Fruit fly (Drosophila melanogaster) whole organism, embryonic: ENCODE measurements around the gene CG11811.
A peak's percentile ranks its signal among the peaks of the same experiment; 100 is the strongest.

ENCODE experiments used
- Atf3 ChIP-seq: fragments of 200-800 bp; sonication (Bioruptor generic); optimal IDR thresholded peaks from 3 replicates; lab custom pipeline; 2016; ENCODE audit warnings: missing biosample characterization, missing genetic modification characterization
- B-H2 ChIP-seq: fragments of 200-800 bp; sonication (Bioruptor generic); optimal IDR thresholded peaks from 2 replicates; lab custom pipeline; 2018; ENCODE audit warnings: missing biosample characterization, mild to moderate bottlenecking, missing genetic modification characterization
- CG11456 ChIP-seq: fragments of 200-800 bp; sonication (Bioruptor generic); IDR thresholded peaks from 3 replicates; pipeline ENCODE4 v1.3.6; 2022; ENCODE audit warnings: missing biosample characterization, missing genetic modification characterization
- CG12219 ChIP-seq: fragments of 200-800 bp; sonication (Bioruptor generic); optimal IDR thresholded peaks from 3 replicates; lab custom pipeline; 2018; ENCODE audit warnings: missing biosample characterization, mild to moderate bottlenecking, missing genetic modification characterization
- CG13894 ChIP-seq: fragments of 200-800 bp; sonication (Bioruptor generic); optimal IDR thresholded peaks from 3 replicates; lab custom pipeline; 2018; ENCODE audit warnings: missing biosample characterization, mild to moderate bottlenecking, missing genetic modification characterization, moderate library complexity
- CG15073 ChIP-seq: fragments of 200-800 bp; sonication (Bioruptor generic); optimal IDR thresholded peaks from 2 replicates; lab custom pipeline; 2016; ENCODE audit warnings: missing biosample characterization, missing genetic modification characterization
- CG1647 ChIP-seq: fragments of 200-800 bp; sonication (Bioruptor generic); optimal IDR thresholded peaks from 3 replicates; lab custom pipeline; 2016; ENCODE audit warnings: missing biosample characterization, missing genetic modification characterization
- CG17385 ChIP-seq: fragments of 200-800 bp; sonication (Bioruptor generic); optimal IDR thresholded peaks from 3 replicates; lab custom pipeline; 2018; ENCODE audit warnings: missing biosample characterization, mild to moderate bottlenecking, missing genetic modification characterization
- CG17829 ChIP-seq: fragments of 200-800 bp; optimal IDR thresholded peaks from 2 replicates; lab custom pipeline; 2019; ENCODE audit warnings: missing biosample characterization, mild to moderate bottlenecking, missing genetic modification characterization, moderate library complexity
- CG18011 ChIP-seq: fragments of 200-800 bp; sonication (Bioruptor generic); optimal IDR thresholded peaks from 2 replicates; lab custom pipeline; 2017; ENCODE audit warnings: missing biosample characterization, missing genetic modification characterization, mild to moderate bottlenecking, moderate library complexity, missing genotype
- CG2889 ChIP-seq: fragments of 200-800 bp; sonication (Bioruptor generic); IDR thresholded peaks from 3 replicates; pipeline ENCODE4 v1.3.6; 2022; ENCODE audit warnings: missing biosample characterization, missing genetic modification characterization
- CG4328 ChIP-seq: fragments of 200-800 bp; sonication (Bioruptor generic); optimal IDR thresholded peaks from 3 replicates; lab custom pipeline; 2017; ENCODE audit warnings: missing biosample characterization, missing genetic modification reagents, missing genetic modification characterization
- CG6175 ChIP-seq: fragments of 200-800 bp; sonication (Bioruptor generic); IDR thresholded peaks from 3 replicates; pipeline ENCODE4 v1.3.6; 2022; ENCODE audit warnings: missing biosample characterization, missing genetic modification characterization
- CG6254 ChIP-seq: fragments of 200-800 bp; sonication (Bioruptor generic); optimal IDR thresholded peaks from 3 replicates; lab custom pipeline; 2017; ENCODE audit warnings: mild to moderate bottlenecking, missing biosample characterization, missing genetic modification reagents, missing genetic modification characterization
- CG6654 ChIP-seq: fragments of 200-800 bp; sonication (Bioruptor generic); optimal IDR thresholded peaks from 2 replicates; lab custom pipeline; 2017; ENCODE audit warnings: missing biosample characterization, mild to moderate bottlenecking, missing genetic modification characterization
- CTCF ChIP-seq: fragments of 200-800 bp; sonication (Bioruptor generic); optimal IDR thresholded peaks from 2 replicates; lab custom pipeline; 2017; ENCODE audit warnings: missing biosample characterization, mild to moderate bottlenecking, missing genetic modification characterization, moderate library complexity
- CrebB ChIP-seq: fragments of 200-800 bp; sonication (Bioruptor generic); optimal IDR thresholded peaks from 3 replicates; lab custom pipeline; 2018; ENCODE audit warnings: missing biosample characterization, mild to moderate bottlenecking, missing genetic modification characterization
- E2f1 ChIP-seq: fragments of 200-800 bp; sonication (Bioruptor generic); IDR thresholded peaks from 2 replicates; pipeline ENCODE4 v1.3.6; 2022; ENCODE audit warnings: missing biosample characterization, missing genetic modification characterization
- Ets65A ChIP-seq: fragments of 200-800 bp; sonication (Bioruptor generic); peaks from one replicate; lab custom pipeline; 2016; ENCODE audit warnings: missing biosample characterization, missing genetic modification characterization
- Ets97D ChIP-seq: fragments of 200-800 bp; sonication (Bioruptor generic); optimal IDR thresholded peaks from 3 replicates; lab custom pipeline; 2016; ENCODE audit warnings: missing biosample characterization, missing genetic modification characterization
- H15 ChIP-seq: fragments of 200-800 bp; sonication (Bioruptor generic); IDR thresholded peaks from 3 replicates; pipeline ENCODE4 v1.3.6; 2022; ENCODE audit warnings: missing biosample characterization, missing genetic modification characterization
- HmgD ChIP-seq: fragments of 200-800 bp; sonication (Bioruptor generic); optimal IDR thresholded peaks from 3 replicates; lab custom pipeline; 2016; ENCODE audit warnings: missing biosample characterization, missing genetic modification characterization
- Lpt ChIP-seq: fragments of >200 bp; optimal IDR thresholded peaks from 2 replicates; lab custom pipeline; 2018; ENCODE audit warnings: missing biosample characterization, missing genetic modification characterization
- Mad ChIP-seq: fragments of 200-800 bp; sonication (Bioruptor generic); optimal IDR thresholded peaks from 2 replicates; lab custom pipeline; 2016; ENCODE audit warnings: missing biosample characterization, missing genetic modification characterization
- Med ChIP-seq: fragments of 200-800 bp; sonication (Bioruptor generic); peaks from one replicate; lab custom pipeline; 2016; ENCODE audit warnings: missing biosample characterization, missing genetic modification characterization, mild to moderate bottlenecking, inconsistent platforms, moderate library complexity
- Meics ChIP-seq: fragments of 200-800 bp; sonication (Bioruptor generic); optimal IDR thresholded peaks from 2 replicates; lab custom pipeline; 2017; ENCODE audit warnings: missing biosample characterization, mild to moderate bottlenecking, missing genetic modification characterization
- NK7.1 ChIP-seq: fragments of 200-800 bp; sonication (Bioruptor generic); optimal IDR thresholded peaks from 3 replicates; lab custom pipeline; 2016; ENCODE audit warnings: missing biosample characterization, missing genetic modification characterization
- Scr ChIP-seq: fragments of 200-800 bp; sonication (Bioruptor generic); IDR thresholded peaks from 2 replicates; pipeline ENCODE4 v1.3.6; 2022; ENCODE audit warnings: missing biosample characterization, missing genetic modification characterization; ENCODE audit not compliant: partially characterized antibody
- Sin3A ChIP-seq: fragments of >200 bp; optimal IDR thresholded peaks from 2 replicates; lab custom pipeline; 2018
- Usf ChIP-seq: fragments of 200-800 bp; sonication (Bioruptor generic); optimal IDR thresholded peaks from 2 replicates; lab custom pipeline; 2017; ENCODE audit warnings: missing genotype, missing biosample characterization, missing genetic modification characterization
- Xrp1 ChIP-seq: fragments of 200-800 bp; sonication (Bioruptor generic); IDR thresholded peaks from 2 replicates; pipeline ENCODE4 v1.3.6; 2022; ENCODE audit warnings: missing biosample characterization, missing genetic modification characterization
- ato ChIP-seq: fragments of 200-800 bp; sonication (Bioruptor generic); IDR thresholded peaks from 2 replicates; pipeline ENCODE4 v1.3.6; 2022; ENCODE audit warnings: missing biosample characterization, missing genetic modification characterization; ENCODE audit not compliant: partially characterized antibody
- bbx ChIP-seq: fragments of 200-800 bp; sonication (Bioruptor generic); IDR thresholded peaks from 2 replicates; pipeline ENCODE4 v1.3.6; 2022; ENCODE audit warnings: missing biosample characterization, missing genetic modification characterization; ENCODE audit not compliant: partially characterized antibody
- bigmax ChIP-seq: fragments of 200-800 bp; sonication (Bioruptor generic); optimal IDR thresholded peaks from 2 replicates; lab custom pipeline; 2018; ENCODE audit warnings: missing biosample characterization, mild to moderate bottlenecking, missing genetic modification characterization
- bsh ChIP-seq, 2 experiments: fragments of 200-800 bp; sonication (Bioruptor generic); optimal IDR thresholded peaks; 2 replicates each; lab custom pipeline; 2017 to 2018; ENCODE audit warnings: mild to moderate bottlenecking in 2 of 2, missing biosample characterization in 2 of 2, missing genetic modification characterization in 2 of 2, moderate library complexity in 1 of 2
- chn ChIP-seq: fragments of 200-800 bp; sonication (Bioruptor generic); optimal IDR thresholded peaks from 2 replicates; lab custom pipeline; 2016; ENCODE audit warnings: missing biosample characterization, missing genetic modification characterization
- crol ChIP-seq: fragments of 200-800 bp; sonication (Bioruptor generic); IDR thresholded peaks from 2 replicates; pipeline ENCODE4 v1.3.6; 2022; ENCODE audit warnings: missing biosample characterization, missing genetic modification characterization
- crp ChIP-seq, 2 experiments: fragments of 200-800 bp; sonication (Bioruptor generic); optimal IDR thresholded peaks; 2 replicates in 1 of 2; 3 replicates in 1 of 2; lab custom pipeline; 2017; ENCODE audit warnings: missing biosample characterization in 2 of 2, missing genetic modification characterization in 2 of 2, mild to moderate bottlenecking in 1 of 2, moderate library complexity in 1 of 2
- en ChIP-seq: fragments of 200-800 bp; sonication (Bioruptor generic); optimal IDR thresholded peaks from 2 replicates; lab custom pipeline; 2016; ENCODE audit warnings: missing biosample characterization, missing genetic modification characterization
- eyg ChIP-seq: fragments of 200-800 bp; sonication (Bioruptor generic); optimal IDR thresholded peaks from 3 replicates; lab custom pipeline; 2016; ENCODE audit warnings: missing biosample characterization, missing genetic modification characterization
- fd102C ChIP-seq: fragments of 200-800 bp; sonication (Bioruptor generic); optimal IDR thresholded peaks from 2 replicates; lab custom pipeline; 2018; ENCODE audit warnings: missing biosample characterization, mild to moderate bottlenecking, missing genetic modification characterization, moderate library complexity
- fd96Cb ChIP-seq: fragments of 200-800 bp; sonication (Bioruptor generic); optimal IDR thresholded peaks from 2 replicates; lab custom pipeline; 2018; ENCODE audit warnings: missing biosample characterization, mild to moderate bottlenecking, missing genetic modification characterization, moderate library complexity
- fu2 ChIP-seq: fragments of 200-800 bp; sonication (Bioruptor generic); optimal IDR thresholded peaks from 2 replicates; lab custom pipeline; 2016; ENCODE audit warnings: missing biosample characterization, missing genetic modification characterization
- gcm2 ChIP-seq: fragments of 200-800 bp; sonication (Bioruptor generic); optimal IDR thresholded peaks from 2 replicates; lab custom pipeline; 2016; ENCODE audit warnings: missing biosample characterization, missing genetic modification characterization
- gfzf ChIP-seq: fragments of 200-800 bp; sonication (Bioruptor generic); optimal IDR thresholded peaks from 2 replicates; lab custom pipeline; 2016; ENCODE audit warnings: missing biosample characterization, mild to moderate bottlenecking, missing genetic modification characterization, moderate library complexity
- gt ChIP-seq: fragments of 200-800 bp; sonication (Bioruptor generic); IDR thresholded peaks from 2 replicates; pipeline ENCODE4 v1.3.6; 2022; ENCODE audit warnings: missing biosample characterization, missing genetic modification characterization
- pros ChIP-seq: fragments of 200-800 bp; sonication (Bioruptor generic); optimal IDR thresholded peaks from 3 replicates; lab custom pipeline; 2019; ENCODE audit warnings: missing biosample characterization, mild to moderate bottlenecking, missing genetic modification characterization, moderate library complexity
- sens ChIP-seq: fragments of 200-800 bp; sonication (Bioruptor generic); peaks from one replicate; lab custom pipeline; 2016; ENCODE audit warnings: missing biosample characterization, missing genetic modification characterization
- slbo ChIP-seq: fragments of 200-800 bp; sonication (Bioruptor generic); IDR thresholded peaks from 2 replicates; pipeline ENCODE4 v1.3.6; 2022; ENCODE audit warnings: missing biosample characterization, missing genetic modification characterization
- trem ChIP-seq: fragments of 200-800 bp; optimal IDR thresholded peaks from 3 replicates; lab custom pipeline; 2019; ENCODE audit warnings: missing biosample characterization, mild to moderate bottlenecking, missing genetic modification characterization, moderate library complexity
- unc-4 ChIP-seq: fragments of 200-800 bp; sonication (Bioruptor generic); IDR thresholded peaks from 2 replicates; pipeline ENCODE4 v1.3.6; 2022; ENCODE audit warnings: missing biosample characterization, missing genetic modification characterization; ENCODE audit not compliant: partially characterized antibody
- vnd ChIP-seq: fragments of 200-800 bp; sonication (Bioruptor generic); IDR thresholded peaks from 3 replicates; pipeline ENCODE4 v1.3.6; 2022; ENCODE audit warnings: missing biosample characterization, missing genetic modification characterization; ENCODE audit not compliant: partially characterized antibody

Gene CG11811

DNA sequence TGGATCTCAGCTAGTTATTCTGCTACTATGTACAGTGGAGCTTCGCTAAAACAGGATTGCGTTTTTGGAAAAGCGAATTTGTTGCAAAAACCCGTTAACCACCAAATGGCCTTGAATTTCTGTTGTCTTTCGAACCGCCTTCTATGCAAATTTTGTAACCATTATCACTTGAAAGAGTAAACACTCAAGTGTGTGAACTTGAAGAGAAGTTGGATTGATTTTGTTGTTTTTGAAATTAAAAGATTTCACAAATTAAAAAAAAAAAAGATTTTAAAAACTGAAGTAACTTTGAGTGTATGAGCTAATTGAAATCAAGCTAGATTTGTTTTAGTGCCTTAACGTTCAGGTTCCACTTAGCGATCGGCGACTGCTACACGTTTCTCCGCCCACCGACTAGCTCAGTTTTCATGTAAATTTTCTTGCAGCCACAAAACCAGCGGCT is 6.9 kb upstream of the CG11811 start (continued):
- peak; percentile 75 for TF ChIP-seq NK7.1 (GFP tag; lab: Kevin White, UChicago)
- no peak for TF ChIP-seq gfzf
- no peak for TF ChIP-seq bigmax (GFP tag; lab: Kevin White, UChicago)
- peak; percentile 45 for TF ChIP-seq CG17385 (GFP tag; lab: Kevin White, UChicago)
- peak; percentile 41; the same call in 1 of the 2 replicates for TF ChIP-seq gt (GFP tag; lab: Robert Waterston, UW)
- peak; percentile 58 for TF ChIP-seq CG6654 (GFP tag; lab: Kevin White, UChicago)
- peak; percentile 4 for TF ChIP-seq Atf3 (GFP tag; lab: Kevin White, UChicago)
- TF ChIP-seq bbx = no peak
- TF ChIP-seq Med (GFP tag; lab: Kevin White, UChicago) = peak; percentile 97
- TF ChIP-seq CG15073 (GFP tag; lab: Kevin White, UChicago) = no peak
- TF ChIP-seq fd102C (GFP tag; lab: Kevin White, UChicago) = no peak
- no peak for TF ChIP-seq CrebB (tag; lab: Kevin White, UChicago)
- peak; percentile 70; the same call in 2 of the 3 replicates for TF ChIP-seq CG11456 (GFP tag; lab: Robert Waterston, UW)
- TF ChIP-seq fd96Cb (tag; lab: Kevin White, UChicago) = peak; percentile 79
- TF ChIP-seq crol (GFP tag; lab: Robert Waterston, UW) = no peak
- TF ChIP-seq ato = no peak
- TF ChIP-seq CG12219 (GFP tag; lab: Kevin White, UChicago) = no peak
- TF ChIP-seq slbo = peak; percentile 56
- no peak for TF ChIP-seq CG18011 (GFP tag; lab: Kevin White, UChicago)
- no peak for TF ChIP-seq CG2889 (GFP tag; lab: Robert Waterston, UW)
- TF ChIP-seq eyg = peak; percentile 45
- peak; percentile 36 for TF ChIP-seq en (GFP tag; lab: Kevin White, UChicago)
- TF ChIP-seq Xrp1 = peak; percentile 65
- TF ChIP-seq Mad (GFP tag; lab: Kevin White, UChicago) = no peak
- no peak for TF ChIP-seq fu2 (GFP tag; lab: Kevin White, UChicago)
- TF ChIP-seq CG17829 = peak; percentile 25
- no peak for TF ChIP-seq CG6175 (GFP tag; lab: Robert Waterston, UW)
- peak; percentile 98 for TF ChIP-seq Ets65A (GFP tag; lab: Kevin White, UChicago)
- TF ChIP-seq Meics = peak; percentile 77
- no peak for TF ChIP-seq Scr (GFP tag; lab: Robert Waterston, UW)
- peak; percentile 53 for TF ChIP-seq trem (tag; lab: Kevin White, UChicago)
- TF ChIP-seq CTCF (GFP tag; lab: Kevin White, UChicago) = peak; percentile 9
- no peak for TF ChIP-seq crp (GFP tag; optimal IDR thresholded peaks at IDR 0.05; lab: Kevin White, UChicago)
- TF ChIP-seq CG6254 = peak; percentile 54
- TF ChIP-seq CG13894 (tag; lab: Kevin White, UChicago) = no peak
- TF ChIP-seq unc-4 (GFP tag; lab: Robert Waterston, UW) = no peak
- no peak for TF ChIP-seq Lpt (GFP tag; lab: Kevin White, UChicago)
- peak; percentile 71; the same call in 2 of the 3 replicates for TF ChIP-seq H15 (GFP tag; lab: Robert Waterston, UW)
- peak; percentile 93 for TF ChIP-seq sens (GFP tag; lab: Kevin White, UChicago)
- TF ChIP-seq vnd (GFP tag; lab: Robert Waterston, UW) = no peak
- TF ChIP-seq pros = no peak
- TF ChIP-seq Usf (GFP tag; lab: Kevin White, UChicago) = peak; percentile 33
- no peak for TF ChIP-seq B-H2 (GFP tag; lab: Kevin White, UChicago)
- peak; percentile 12 to 16 for TF ChIP-seq bsh (GFP tag; optimal IDR thresholded peaks at IDR 0.05; lab: Kevin White, UChicago)
- TF ChIP-seq Ets97D (GFP tag; lab: Kevin White, UChicago) = no peak
- TF ChIP-seq Sin3A (lab: Kevin White, UChicago) = no peak
- peak; percentile 42 for TF ChIP-seq chn (GFP tag; lab: Kevin White, UChicago)
- TF ChIP-seq CG4328 = no peak
- peak; percentile 56 for TF ChIP-seq E2f1 (GFP tag; lab: Robert Waterston, UW)
- TF ChIP-seq CG1647 (GFP tag; lab: Kevin White, UChicago) = peak; percentile 64
- TF ChIP-seq gcm2 (GFP tag; lab: Kevin White, UChicago) = no peak
- no peak for TF ChIP-seq HmgD (GFP tag; lab: Kevin White, UChicago)
